Fruit fly (Drosophila melanogaster) whole organism, prepupa: Measurements from ENCODE around the gene CG43185.
A peak's percentile ranks its signal among the peaks of the same experiment; 100 is the strongest.

Source experiments
- Blimp-1 ChIP-seq: fragments of 200-800 bp; sonication (Bioruptor generic); optimal IDR thresholded peaks from 3 replicates; lab custom pipeline; 2017; ENCODE audit warnings: missing biosample characterization, missing genetic modification characterization, mild to moderate bottlenecking, moderate library complexity, missing genetic modification reagents
- CG10631 ChIP-seq: fragments of 200-800 bp; sonication (Bioruptor generic); optimal IDR thresholded peaks from 2 replicates; lab custom pipeline; 2016; ENCODE audit warnings: missing biosample characterization, missing genetic modification characterization
- CG10669 ChIP-seq: fragments of 200-800 bp; sonication (Bioruptor generic); optimal IDR thresholded peaks from 3 replicates; lab custom pipeline; 2018; ENCODE audit warnings: missing biosample characterization, mild to moderate bottlenecking, missing genetic modification characterization, moderate library complexity
- CG15336 ChIP-seq: fragments of 200-800 bp; sonication (Bioruptor generic); IDR thresholded peaks from 2 replicates; pipeline ENCODE4 v1.3.6; 2022; ENCODE audit warnings: missing biosample characterization, missing genetic modification characterization
- CG1621 ChIP-seq: fragments of 200-800 bp; sonication (Bioruptor generic); optimal IDR thresholded peaks from 3 replicates; lab custom pipeline; 2018; ENCODE audit warnings: missing biosample characterization, mild to moderate bottlenecking, missing genetic modification characterization
- CG16779 ChIP-seq: fragments of 200-800 bp; sonication (Bioruptor generic); optimal IDR thresholded peaks from 3 replicates; lab custom pipeline; 2017; ENCODE audit warnings: missing biosample characterization, mild to moderate bottlenecking, missing genetic modification characterization
- CG31627 ChIP-seq: fragments of 200-800 bp; sonication (Bioruptor generic); optimal IDR thresholded peaks from 3 replicates; lab custom pipeline; 2016; ENCODE audit warnings: missing biosample characterization, missing genetic modification characterization
- CG32006 ChIP-seq: fragments of 200-800 bp; sonication (Bioruptor generic); optimal IDR thresholded peaks from 3 replicates; lab custom pipeline; 2017; ENCODE audit warnings: missing biosample characterization, mild to moderate bottlenecking, missing genetic modification characterization
- CG3919 ChIP-seq: fragments of 200-800 bp; sonication (Bioruptor generic); optimal IDR thresholded peaks from 3 replicates; lab custom pipeline; 2016; ENCODE audit warnings: missing biosample characterization, missing genetic modification characterization
- CG4318 ChIP-seq: fragments of 200-800 bp; sonication (Bioruptor generic); optimal IDR thresholded peaks from 3 replicates; lab custom pipeline; 2017; ENCODE audit warnings: missing biosample characterization, mild to moderate bottlenecking, missing genetic modification characterization
- CG6163 ChIP-seq: fragments of 200-800 bp; sonication (Bioruptor generic); IDR thresholded peaks from 3 replicates; pipeline ENCODE4 v1.3.6; 2022; ENCODE audit warnings: missing biosample characterization, missing genetic modification characterization
- CG6276 ChIP-seq: fragments of 200-800 bp; sonication (Bioruptor generic); optimal IDR thresholded peaks from 2 replicates; lab custom pipeline; 2017; ENCODE audit warnings: missing biosample characterization, mild to moderate bottlenecking, missing genetic modification characterization
- CG7368 ChIP-seq: fragments of 200-800 bp; sonication (Bioruptor generic); optimal IDR thresholded peaks from 3 replicates; lab custom pipeline; 2016; ENCODE audit warnings: missing biosample characterization, missing genetic modification characterization
- CG8119 ChIP-seq: fragments of 200-800 bp; sonication (Bioruptor generic); IDR thresholded peaks from 3 replicates; pipeline ENCODE4 v1.3.6; 2022; ENCODE audit warnings: missing biosample characterization, missing genetic modification characterization
- CG8319 ChIP-seq: fragments of 200-800 bp; sonication (Bioruptor generic); optimal IDR thresholded peaks from 3 replicates; lab custom pipeline; 2016; ENCODE audit warnings: missing biosample characterization, missing genetic modification characterization
- CG8632 ChIP-seq: fragments of 200-800 bp; sonication (Bioruptor generic); optimal IDR thresholded peaks from 3 replicates; lab custom pipeline; 2016; ENCODE audit warnings: missing biosample characterization, missing genetic modification characterization
- CG9139 ChIP-seq: fragments of 200-800 bp; sonication (Bioruptor generic); optimal IDR thresholded peaks from 3 replicates; lab custom pipeline; 2017; ENCODE audit warnings: missing biosample characterization, mild to moderate bottlenecking, missing genetic modification characterization
- Eip75B ChIP-seq: fragments of 200-800 bp; sonication (Bioruptor generic); optimal IDR thresholded peaks from 3 replicates; lab custom pipeline; 2016; ENCODE audit warnings: missing biosample characterization, missing genetic modification characterization
- Eip78C ChIP-seq: fragments of 200-800 bp; sonication (Bioruptor generic); peaks from one replicate; lab custom pipeline; 2016; ENCODE audit warnings: missing biosample characterization, missing genetic modification characterization
- Eip93F ChIP-seq: fragments of 200-800 bp; sonication (Bioruptor generic); optimal IDR thresholded peaks from 2 replicates; lab custom pipeline; 2016; ENCODE audit warnings: missing biosample characterization, mild to moderate bottlenecking, missing genetic modification characterization
- Ets21C ChIP-seq: fragments of 200-800 bp; sonication (Bioruptor generic); optimal IDR thresholded peaks from 3 replicates; lab custom pipeline; 2016; ENCODE audit warnings: missing biosample characterization, missing genetic modification characterization
- Ets96B ChIP-seq: fragments of 200-800 bp; optimal IDR thresholded peaks from 2 replicates; lab custom pipeline; 2019; ENCODE audit warnings: missing biosample characterization, mild to moderate bottlenecking, missing genetic modification characterization, moderate library complexity
- Hr4 ChIP-seq: fragments of 200-800 bp; sonication (Bioruptor generic); optimal IDR thresholded peaks from 3 replicates; lab custom pipeline; 2016; ENCODE audit warnings: missing biosample characterization, missing genetic modification characterization
- Lpt ChIP-seq: fragments of 200-800 bp; sonication (Bioruptor generic); optimal IDR thresholded peaks from 3 replicates; lab custom pipeline; 2016; ENCODE audit warnings: missing biosample characterization, missing genetic modification characterization
- OdsH ChIP-seq: fragments of 200-800 bp; sonication (Bioruptor generic); optimal IDR thresholded peaks from 3 replicates; lab custom pipeline; 2016; ENCODE audit warnings: missing biosample characterization, missing genetic modification characterization
- Sox102F ChIP-seq: fragments of 200-800 bp; sonication (Bioruptor generic); optimal IDR thresholded peaks from 2 replicates; lab custom pipeline; 2016; ENCODE audit warnings: missing biosample characterization, mild to moderate bottlenecking, missing genetic modification characterization
- Sox14 ChIP-seq: fragments of 200-800 bp; sonication (Bioruptor generic); optimal IDR thresholded peaks from 3 replicates; lab custom pipeline; 2016; ENCODE audit warnings: missing biosample characterization, missing genetic modification characterization
- achi ChIP-seq: fragments of 200-800 bp; sonication (Bioruptor generic); optimal IDR thresholded peaks from 3 replicates; lab custom pipeline; 2016; ENCODE audit warnings: missing biosample characterization, missing genetic modification characterization
- acj6 ChIP-seq: fragments of 200-800 bp; sonication (Bioruptor generic); optimal IDR thresholded peaks from 3 replicates; lab custom pipeline; 2016; ENCODE audit warnings: missing biosample characterization, missing genetic modification characterization
- dac ChIP-seq: fragments of 200-800 bp; sonication (Bioruptor generic); optimal IDR thresholded peaks from 2 replicates; lab custom pipeline; 2017; ENCODE audit warnings: missing biosample characterization, mild to moderate bottlenecking, missing genetic modification characterization
- eg ChIP-seq: fragments of 200-800 bp; sonication (Bioruptor generic); IDR thresholded peaks from 3 replicates; pipeline ENCODE4 v1.3.6; 2022; ENCODE audit warnings: missing biosample characterization, missing genetic modification characterization
- esn ChIP-seq: fragments of 200-800 bp; sonication (Bioruptor generic); optimal IDR thresholded peaks from 2 replicates; lab custom pipeline; 2016; ENCODE audit warnings: missing biosample characterization, mild to moderate bottlenecking, missing genetic modification characterization, moderate library complexity
- fkh ChIP-seq: fragments of 200-800 bp; sonication (Bioruptor generic); optimal IDR thresholded peaks from 3 replicates; lab custom pipeline; 2017; ENCODE audit warnings: missing biosample characterization, mild to moderate bottlenecking, missing genetic modification characterization, moderate library complexity
- net ChIP-seq: fragments of 200-800 bp; sonication (Bioruptor generic); optimal IDR thresholded peaks from 3 replicates; lab custom pipeline; 2016; ENCODE audit warnings: missing biosample characterization, missing genetic modification characterization
- pdm3 ChIP-seq: fragments of 200-800 bp; sonication (Bioruptor generic); optimal IDR thresholded peaks from 3 replicates; lab custom pipeline; 2016; ENCODE audit warnings: missing biosample characterization, missing genetic modification characterization
- salr ChIP-seq, 2 experiments: fragments of 200-800 bp; sonication (Bioruptor generic); optimal IDR thresholded peaks; 3 replicates each; lab custom pipeline; 2016 to 2018; ENCODE audit warnings: missing biosample characterization in 2 of 2, missing genetic modification characterization in 2 of 2, mild to moderate bottlenecking in 1 of 2
- ss ChIP-seq, 2 experiments: fragments of 200-800 bp; sonication (Bioruptor generic); optimal IDR thresholded peaks; 2 replicates in 1 of 2; 3 replicates in 1 of 2; lab custom pipeline; 2017 to 2018; ENCODE audit warnings: mild to moderate bottlenecking in 2 of 2, missing biosample characterization in 2 of 2, missing genetic modification characterization in 2 of 2, moderate library complexity in 1 of 2
- svp ChIP-seq: fragments of 200-800 bp; sonication (Bioruptor generic); peaks from one replicate; lab custom pipeline; 2016; ENCODE audit warnings: missing biosample characterization, missing genetic modification characterization

The CG43185 gene

DNA sequence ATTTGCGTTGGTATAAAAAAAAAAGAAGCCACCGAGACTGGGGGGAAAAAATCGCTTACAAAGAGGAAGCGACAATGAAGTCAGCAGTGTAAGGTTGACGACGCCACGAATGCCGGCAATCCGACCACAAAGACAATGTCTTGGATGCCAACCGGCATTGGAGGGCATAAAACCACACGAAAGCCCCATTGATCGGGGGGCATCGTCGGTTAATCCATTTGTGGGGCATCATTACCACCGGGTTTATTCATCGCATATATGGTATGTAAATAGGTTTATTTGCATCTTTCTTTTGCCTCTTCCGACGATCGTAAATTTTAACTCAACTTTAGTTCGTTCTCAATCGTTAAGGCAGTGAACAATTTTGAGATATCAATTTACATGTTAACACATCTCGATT, 2.3 kb downstream of the CG43185 start:
- TF ChIP-seq eg (GFP tag; lab: Robert Waterston, UW) (no peak), fkh (GFP tag; lab: Kevin White, UChicago) (peak; percentile 2)
- TF ChIP-seq, all 60 proteins: peak for 1

DNA sequence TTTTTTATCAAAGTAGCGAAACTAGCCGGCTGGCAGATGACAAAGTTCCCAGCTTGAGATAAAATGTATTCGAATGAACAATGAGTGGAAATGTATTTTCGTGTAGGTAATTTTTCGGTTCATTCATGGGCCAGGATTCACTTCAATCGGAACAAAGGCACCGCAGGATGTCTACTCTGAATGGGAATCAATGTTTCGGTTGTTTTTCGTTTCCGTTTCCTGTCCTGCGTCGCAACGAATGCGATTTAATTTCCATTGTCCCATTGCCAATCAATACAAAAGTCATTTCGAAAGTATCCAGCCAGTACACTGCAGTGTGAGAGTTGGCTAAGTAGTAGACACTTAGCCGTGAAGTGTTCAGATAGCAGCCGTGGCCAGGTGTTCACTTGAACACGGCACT, 5.9 kb downstream of the CG43185 start:
- no peak for TF ChIP-seq svp (GFP tag; lab: Kevin White, UChicago)

DNA sequence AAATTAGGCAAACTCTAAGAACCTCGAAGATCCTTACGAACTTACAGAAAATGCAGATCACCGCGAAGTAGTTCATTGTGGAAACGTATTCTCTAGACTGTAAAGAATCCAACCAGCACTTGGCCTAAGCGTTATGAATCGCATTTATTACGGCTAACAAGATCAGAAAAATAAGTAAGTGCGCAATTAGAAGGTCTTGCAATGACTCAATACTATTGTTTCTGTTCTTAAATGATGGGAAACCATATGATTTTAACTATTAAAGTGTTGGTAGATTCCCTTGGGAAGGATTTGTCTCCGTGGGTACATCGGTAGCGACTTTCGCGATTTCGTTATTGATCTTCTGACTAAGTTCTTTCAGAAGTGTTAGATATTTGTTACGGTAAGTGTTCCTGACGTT, 8.1 kb downstream of the CG43185 start, which contains the start of gene Acp26Ab:
Gene Acp26Ab (minus strand): TSS at position 101 of the 400 bp plus-strand sequence.
- TF ChIP-seq CG31627: no peak
- TF ChIP-seq Ets21C (GFP tag; lab: Kevin White, UChicago): no peak
- TF ChIP-seq Eip75B: no peak

DNA sequence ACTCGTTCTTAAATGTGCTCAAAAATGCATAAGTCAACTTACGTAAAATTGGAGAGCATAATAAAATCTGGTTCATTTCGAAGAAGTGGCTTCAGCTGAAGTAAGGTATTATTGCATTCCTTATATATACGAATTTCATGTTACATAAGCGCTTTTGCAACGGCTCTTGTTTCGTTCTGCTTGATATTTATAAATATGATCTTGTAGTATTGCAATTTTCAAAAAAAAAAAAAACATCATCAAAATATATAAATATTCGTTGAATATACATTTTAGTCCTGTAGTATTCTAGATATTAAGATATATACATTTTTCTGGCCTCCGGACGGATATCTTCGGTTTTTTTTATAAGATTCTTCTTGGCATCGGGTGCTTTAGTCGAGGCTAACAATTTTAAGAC, 9.1 kb downstream of the CG43185 start, which contains the start of gene Acp26Aa:
Gene Acp26Aa (minus strand): TSS at position 101 of the 400 bp plus-strand sequence.
- peak; percentile 5 for TF ChIP-seq svp (GFP tag; lab: Kevin White, UChicago)
- TF ChIP-seq CG4318 (GFP tag; lab: Kevin White, UChicago): no peak

DNA sequence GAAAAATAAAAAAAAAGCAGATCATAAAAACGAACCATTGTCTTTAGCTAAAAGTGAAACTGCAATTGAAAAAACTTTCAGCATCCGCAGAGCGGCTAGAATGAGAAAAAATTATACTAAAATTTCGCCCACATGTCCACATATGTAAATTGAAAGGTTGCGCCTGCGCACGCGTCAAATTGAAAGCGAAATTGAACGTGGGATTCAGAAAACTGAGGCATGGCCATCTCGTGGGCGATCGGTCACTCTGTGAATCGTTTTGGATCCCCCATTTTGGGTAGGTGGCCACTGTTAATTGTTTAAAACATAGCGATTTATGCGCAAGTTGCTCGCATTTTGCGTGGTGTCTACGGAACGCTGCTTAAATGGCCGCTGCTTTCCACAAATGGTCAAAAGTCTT, 9.8 kb downstream of the CG43185 start:
- no peak for TF ChIP-seq acj6 (GFP tag; lab: Kevin White, UChicago)
- TF ChIP-seq Sox102F (GFP tag; lab: Kevin White, UChicago): no peak
- no peak for TF ChIP-seq CG8632
- TF ChIP-seq CG1621 (tag; lab: Kevin White, UChicago): no peak
- TF ChIP-seq net (GFP tag; lab: Kevin White, UChicago): no peak
- TF ChIP-seq CG10669 (GFP tag; lab: Kevin White, UChicago): no peak

DNA sequence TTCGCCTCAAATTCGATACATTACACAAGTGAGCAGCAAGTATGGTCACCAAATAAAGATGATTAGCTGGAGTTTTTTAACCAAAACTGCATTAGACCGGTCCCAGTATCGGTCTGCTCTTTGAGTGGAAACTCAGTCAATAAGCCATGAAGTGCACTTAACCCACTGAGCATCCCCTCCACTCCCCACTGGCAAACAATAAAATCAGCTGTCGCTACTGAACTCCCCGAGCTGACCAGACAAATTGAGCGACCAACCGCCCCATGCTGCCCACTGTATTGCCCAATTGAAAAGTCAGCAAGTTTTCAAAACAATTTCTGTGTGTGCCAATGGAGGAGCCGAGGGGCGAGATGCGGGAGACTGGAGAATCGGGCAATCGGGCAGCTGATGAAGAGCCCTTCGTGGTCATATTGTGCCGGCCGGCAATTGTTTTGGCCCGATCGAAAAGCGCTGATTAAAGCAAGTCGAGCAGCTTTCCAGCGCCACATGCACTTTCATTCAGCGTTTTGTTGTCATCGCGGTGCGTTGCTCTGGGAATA, 14.6 kb downstream of the CG43185 start:
- TF ChIP-seq dac (no peak), CG6163 (GFP tag; lab: Robert Waterston, UW) (no peak), Blimp-1 (GFP tag; lab: Kevin White, UChicago) (peak; percentile 11), achi (GFP tag; lab: Kevin White, UChicago) (no peak), CG10631 (GFP tag; lab: Kevin White, UChicago) (no peak), Eip78C (GFP tag; lab: Kevin White, UChicago) (peak; percentile 23), Ets21C (GFP tag; lab: Kevin White, UChicago) (no peak)
- TF ChIP-seq, all 60 proteins: peak for 2

DNA sequence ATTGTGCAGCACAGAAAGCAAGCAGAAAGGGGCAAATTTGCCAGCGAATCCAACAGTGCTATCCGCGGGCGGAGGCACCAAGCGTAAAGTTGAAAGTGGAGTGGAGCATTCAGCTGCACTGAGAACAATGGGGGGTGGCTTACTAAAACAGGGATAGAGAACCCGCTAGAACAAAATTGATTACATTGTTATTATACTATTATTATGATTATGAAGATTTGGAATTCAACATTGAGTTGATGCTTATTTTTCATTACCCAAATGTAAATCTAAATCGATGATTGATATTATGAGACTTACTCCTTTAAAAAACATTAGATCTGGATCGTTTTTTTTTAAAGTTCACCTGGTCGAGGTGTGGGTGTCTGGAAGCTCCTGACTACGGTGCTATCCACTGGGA, 16.9 kb downstream of the CG43185 start:
- TF ChIP-seq Eip93F: no peak
- no peak for TF ChIP-seq CG4318 (GFP tag; lab: Kevin White, UChicago)
- no peak for TF ChIP-seq Blimp-1 (GFP tag; lab: Kevin White, UChicago)
- no peak for TF ChIP-seq Ets96B (tag; lab: Kevin White, UChicago)
- TF ChIP-seq CG8119 (GFP tag; lab: Robert Waterston, UW): peak; percentile 35; the same call in 1 of the 3 replicates
- peak; percentile 12 for TF ChIP-seq Hr4 (GFP tag; lab: Kevin White, UChicago)
- no peak for TF ChIP-seq Lpt (GFP tag; lab: Kevin White, UChicago)
- peak in 1 of 2 experiments; percentile 4 for TF ChIP-seq salr (GFP tag; optimal IDR thresholded peaks at IDR 0.05; lab: Kevin White, UChicago)
- TF ChIP-seq CG6276: peak; percentile 22
- peak; percentile 54 for TF ChIP-seq CG32006 (GFP tag; lab: Kevin White, UChicago)
- no peak for TF ChIP-seq Eip75B
- no peak for TF ChIP-seq CG7368 (GFP tag; lab: Kevin White, UChicago)
- TF ChIP-seq CG3919 (GFP tag; lab: Kevin White, UChicago): peak; percentile 19
- peak; percentile 2 for TF ChIP-seq pdm3
- no peak for TF ChIP-seq esn (GFP tag; lab: Kevin White, UChicago)
- TF ChIP-seq OdsH (GFP tag; lab: Kevin White, UChicago): no peak
- TF ChIP-seq CG8319 (GFP tag; lab: Kevin White, UChicago): no peak
- TF ChIP-seq Eip78C (GFP tag; lab: Kevin White, UChicago): peak; percentile 53
- peak; percentile 4 for TF ChIP-seq Sox14 (GFP tag; lab: Kevin White, UChicago)
- no peak for TF ChIP-seq ss (GFP tag; optimal IDR thresholded peaks at IDR 0.05; lab: Kevin White, UChicago)
- no peak for TF ChIP-seq CG16779 (tag; lab: Kevin White, UChicago)
- no peak for TF ChIP-seq dac
- TF ChIP-seq CG8632: no peak
- no peak for TF ChIP-seq CG9139 (GFP tag; lab: Kevin White, UChicago)
- no peak for TF ChIP-seq acj6 (GFP tag; lab: Kevin White, UChicago)
- peak; percentile 23 for TF ChIP-seq achi (GFP tag; lab: Kevin White, UChicago)
- no peak for TF ChIP-seq net (GFP tag; lab: Kevin White, UChicago)
- TF ChIP-seq CG15336 (GFP tag; lab: Robert Waterston, UW): peak; percentile 37
- TF ChIP-seq svp (GFP tag; lab: Kevin White, UChicago): no peak
